Fruit fly (Drosophila melanogaster) whole organism, embryonic: ENCODE results near the gene CG10962.
A peak's percentile ranks its signal among the peaks of the same experiment; 100 is the strongest.

ENCODE experiments used
- Adf1 ChIP-seq: fragments of 200-800 bp; sonication (Bioruptor generic); IDR thresholded peaks from 2 replicates; pipeline ENCODE4 v1.3.6; 2022; ENCODE audit warnings: missing biosample characterization, missing genetic modification characterization
- Asciz ChIP-seq: fragments of 200-800 bp; sonication (Bioruptor generic); optimal IDR thresholded peaks from 2 replicates; lab custom pipeline; 2017; ENCODE audit warnings: missing biosample characterization, mild to moderate bottlenecking, missing genetic modification characterization, missing genetic modification reagents
- Blimp-1 ChIP-seq: fragments of 200-800 bp; sonication (Bioruptor generic); optimal IDR thresholded peaks from 3 replicates; lab custom pipeline; 2018; ENCODE audit warnings: missing biosample characterization, missing genetic modification characterization, mild to moderate bottlenecking, moderate library complexity, missing genetic modification reagents
- CG10147 ChIP-seq: fragments of 200-800 bp; sonication (Bioruptor generic); optimal IDR thresholded peaks from 2 replicates; lab custom pipeline; 2019; ENCODE audit warnings: missing biosample characterization, mild to moderate bottlenecking, missing genetic modification characterization, moderate library complexity
- CG12155 ChIP-seq: fragments of 200-800 bp; sonication (Bioruptor generic); optimal IDR thresholded peaks from 3 replicates; lab custom pipeline; 2016; ENCODE audit warnings: missing biosample characterization, missing genetic modification characterization
- CG12219 ChIP-seq: fragments of 200-800 bp; sonication (Bioruptor generic); optimal IDR thresholded peaks from 3 replicates; lab custom pipeline; 2018; ENCODE audit warnings: missing biosample characterization, mild to moderate bottlenecking, missing genetic modification characterization
- CG14050 ChIP-seq: fragments of 200-800 bp; sonication (Bioruptor generic); IDR thresholded peaks from 3 replicates; pipeline ENCODE4 v1.3.6; 2022; ENCODE audit warnings: missing biosample characterization, missing genetic modification characterization
- CG14667 ChIP-seq: fragments of 200-800 bp; sonication (Bioruptor generic); IDR thresholded peaks from 2 replicates; pipeline ENCODE4 v1.3.6; 2022; ENCODE audit warnings: missing biosample characterization, missing genetic modification characterization
- CG17328 ChIP-seq: fragments of 200-800 bp; sonication (Bioruptor generic); IDR thresholded peaks from 2 replicates; pipeline ENCODE4 v1.3.6; 2022; ENCODE audit warnings: missing biosample characterization, missing genetic modification characterization
- CG2202 ChIP-seq: fragments of 200-800 bp; sonication (Bioruptor generic); optimal IDR thresholded peaks from 2 replicates; lab custom pipeline; 2018; ENCODE audit warnings: missing biosample characterization, mild to moderate bottlenecking, missing genetic modification characterization
- CG31388 ChIP-seq: fragments of 200-800 bp; sonication (Bioruptor generic); optimal IDR thresholded peaks from 2 replicates; lab custom pipeline; 2016; ENCODE audit warnings: missing biosample characterization, missing genetic modification characterization
- CG3838 ChIP-seq: fragments of 200-800 bp; sonication (Bioruptor generic); optimal IDR thresholded peaks from 3 replicates; lab custom pipeline; 2016; ENCODE audit warnings: missing biosample characterization, missing genetic modification characterization
- CG3995 ChIP-seq: fragments of 200-800 bp; sonication (Bioruptor generic); optimal IDR thresholded peaks from 3 replicates; lab custom pipeline; 2016; ENCODE audit warnings: missing biosample characterization, missing genetic modification characterization
- CG4328 ChIP-seq: fragments of 200-800 bp; sonication (Bioruptor generic); optimal IDR thresholded peaks from 3 replicates; lab custom pipeline; 2017; ENCODE audit warnings: missing biosample characterization, missing genetic modification reagents, missing genetic modification characterization
- CG6254 ChIP-seq: fragments of 200-800 bp; sonication (Bioruptor generic); optimal IDR thresholded peaks from 3 replicates; lab custom pipeline; 2017; ENCODE audit warnings: mild to moderate bottlenecking, missing biosample characterization, missing genetic modification reagents, missing genetic modification characterization
- CG7786 ChIP-seq: fragments of 200-800 bp; sonication (Bioruptor generic); optimal IDR thresholded peaks from 2 replicates; lab custom pipeline; 2016; ENCODE audit warnings: missing biosample characterization, missing genetic modification characterization
- CG8359 ChIP-seq: fragments of 200-800 bp; sonication (Bioruptor generic); optimal IDR thresholded peaks from 2 replicates; lab custom pipeline; 2017; ENCODE audit warnings: missing biosample characterization, mild to moderate bottlenecking, missing genetic modification characterization, borderline replicate concordance
- CG9609 ChIP-seq: fragments of 200-800 bp; sonication (Bioruptor generic); optimal IDR thresholded peaks from 3 replicates; lab custom pipeline; 2016; ENCODE audit warnings: missing biosample characterization, missing genetic modification characterization
- CG9797 ChIP-seq: fragments of 200-800 bp; sonication (Bioruptor generic); optimal IDR thresholded peaks from 3 replicates; lab custom pipeline; 2018; ENCODE audit warnings: missing biosample characterization, mild to moderate bottlenecking, missing genetic modification characterization
- Camta ChIP-seq: fragments of 200-800 bp; sonication (Bioruptor generic); optimal IDR thresholded peaks from 2 replicates; lab custom pipeline; 2016; ENCODE audit warnings: missing biosample characterization, missing genetic modification characterization
- CoRest ChIP-seq: fragments of 200-800 bp; sonication (Bioruptor generic); optimal IDR thresholded peaks from 3 replicates; lab custom pipeline; 2018; ENCODE audit warnings: missing biosample characterization, mild to moderate bottlenecking, missing genetic modification characterization, moderate library complexity
- Dip2 ChIP-seq: fragments of 200-800 bp; sonication (Bioruptor generic); IDR thresholded peaks from 2 replicates; pipeline ENCODE4 v1.3.6; 2022; ENCODE audit warnings: missing biosample characterization, missing genetic modification characterization
- Dip3 ChIP-seq: fragments of 200-800 bp; sonication (Bioruptor generic); optimal IDR thresholded peaks from 3 replicates; lab custom pipeline; 2016; ENCODE audit warnings: missing biosample characterization, missing genetic modification characterization
- Doc2 ChIP-seq: fragments of 200-800 bp; sonication (Bioruptor generic); IDR thresholded peaks from 2 replicates; pipeline ENCODE4 v1.3.6; 2022; ENCODE audit warnings: missing biosample characterization, missing genetic modification characterization
- Gsc ChIP-seq: fragments of 200-800 bp; sonication (Bioruptor generic); IDR thresholded peaks from 2 replicates; pipeline ENCODE4 v1.3.6; 2022; ENCODE audit warnings: missing biosample characterization, missing genetic modification characterization
- HLH3B ChIP-seq: fragments of 200-800 bp; sonication (Bioruptor generic); IDR thresholded peaks from 2 replicates; pipeline ENCODE4 v1.3.6; 2022; ENCODE audit warnings: missing biosample characterization, missing genetic modification characterization
- HLH4C ChIP-seq: fragments of 200-800 bp; sonication (Bioruptor generic); IDR thresholded peaks from 3 replicates; pipeline ENCODE4 v1.3.6; 2022; ENCODE audit warnings: missing biosample characterization, missing genetic modification characterization; ENCODE audit not compliant: partially characterized antibody
- Hr78 ChIP-seq, 2 experiments: fragments of 200-800 bp in 1 of 2; fragments of >200 bp in 1 of 2; sonication (Bioruptor generic) in 1 of 2; optimal IDR thresholded peaks; 2 replicates each; lab custom pipeline; 2017 to 2019; ENCODE audit warnings: missing biosample characterization in 2 of 2, missing genetic modification characterization in 2 of 2, mild to moderate bottlenecking in 1 of 2, moderate library complexity in 1 of 2
- MESR4 ChIP-seq: fragments of 200-800 bp; sonication (Bioruptor generic); optimal IDR thresholded peaks from 2 replicates; lab custom pipeline; 2018; ENCODE audit warnings: missing biosample characterization, mild to moderate bottlenecking, missing genetic modification characterization, moderate library complexity
- Meics ChIP-seq: fragments of 200-800 bp; sonication (Bioruptor generic); optimal IDR thresholded peaks from 2 replicates; lab custom pipeline; 2017; ENCODE audit warnings: missing biosample characterization, mild to moderate bottlenecking, missing genetic modification characterization
- Trl ChIP-seq, 3 experiments: fragments of >200 bp in 2 of 3; fragments of 200-800 bp in 1 of 3; sonication (Bioruptor generic) in 1 of 3; optimal IDR thresholded peaks; 2 replicates in 1 of 3; 3 replicates in 2 of 3; lab custom pipeline; 2016 to 2017; ENCODE audit warnings: missing biosample characterization in 1 of 3, missing genetic modification characterization in 1 of 3
- Usf ChIP-seq: fragments of 200-800 bp; sonication (Bioruptor generic); optimal IDR thresholded peaks from 2 replicates; lab custom pipeline; 2017; ENCODE audit warnings: missing genotype, missing biosample characterization, missing genetic modification characterization
- Xbp1 ChIP-seq: fragments of 200-800 bp; sonication (Bioruptor generic); optimal IDR thresholded peaks from 3 replicates; lab custom pipeline; 2016; ENCODE audit warnings: missing biosample characterization, mild to moderate bottlenecking, missing genetic modification characterization
- bsh ChIP-seq, 2 experiments: fragments of 200-800 bp; sonication (Bioruptor generic); optimal IDR thresholded peaks; 2 replicates each; lab custom pipeline; 2017 to 2018; ENCODE audit warnings: mild to moderate bottlenecking in 2 of 2, missing biosample characterization in 2 of 2, missing genetic modification characterization in 2 of 2, moderate library complexity in 1 of 2
- cas ChIP-seq: fragments of 200-800 bp; sonication (Bioruptor generic); IDR thresholded peaks from 2 replicates; pipeline ENCODE4 v1.3.6; 2022; ENCODE audit warnings: missing biosample characterization, missing genetic modification characterization
- chn ChIP-seq: fragments of 200-800 bp; sonication (Bioruptor generic); optimal IDR thresholded peaks from 2 replicates; lab custom pipeline; 2016; ENCODE audit warnings: missing biosample characterization, missing genetic modification characterization
- danr ChIP-seq: fragments of 200-800 bp; sonication (Bioruptor generic); IDR thresholded peaks from 2 replicates; pipeline ENCODE4 v1.3.6; 2022; ENCODE audit warnings: missing biosample characterization, missing genetic modification characterization
- fu2 ChIP-seq: fragments of 200-800 bp; sonication (Bioruptor generic); optimal IDR thresholded peaks from 2 replicates; lab custom pipeline; 2016; ENCODE audit warnings: missing biosample characterization, missing genetic modification characterization
- inv ChIP-seq: fragments of 200-800 bp; sonication (Bioruptor generic); IDR thresholded peaks from 2 replicates; pipeline ENCODE4 v1.3.6; 2022; ENCODE audit warnings: missing biosample characterization, missing genetic modification characterization; ENCODE audit not compliant: partially characterized antibody
- jigr1 ChIP-seq: fragments of 200-800 bp; sonication (Bioruptor generic); IDR thresholded peaks from 3 replicates; pipeline ENCODE4 v1.3.6; 2022; ENCODE audit warnings: missing biosample characterization, missing genetic modification characterization
- klu ChIP-seq: fragments of 200-800 bp; sonication (Bioruptor generic); IDR thresholded peaks from 2 replicates; pipeline ENCODE4 v1.3.6; 2022; ENCODE audit warnings: missing biosample characterization, missing genetic modification characterization
- lilli ChIP-seq: fragments of 200-800 bp; sonication (Bioruptor generic); optimal IDR thresholded peaks from 3 replicates; lab custom pipeline; 2016; ENCODE audit warnings: missing biosample characterization, missing genetic modification characterization
- lola ChIP-seq, 3 experiments: fragments of >200 bp in 2 of 3; fragments of 200-800 bp in 1 of 3; sonication (Bioruptor generic) in 1 of 3; optimal IDR thresholded peaks; 2 replicates each; lab custom pipeline; 2017 to 2019; ENCODE audit warnings: missing biosample characterization in 3 of 3, missing genetic modification characterization in 3 of 3, mild to moderate bottlenecking in 1 of 3, moderate library complexity in 1 of 3
- nerfin-1 ChIP-seq: fragments of 200-800 bp; sonication (Bioruptor generic); optimal IDR thresholded peaks from 3 replicates; lab custom pipeline; 2019; ENCODE audit warnings: missing biosample characterization, mild to moderate bottlenecking, missing genetic modification characterization, moderate library complexity
- p53 ChIP-seq: fragments of 200-800 bp; sonication (Bioruptor generic); optimal IDR thresholded peaks from 2 replicates; lab custom pipeline; 2016; ENCODE audit warnings: missing biosample characterization, missing genetic modification characterization
- seq ChIP-seq: fragments of 200-800 bp; sonication (Bioruptor generic); IDR thresholded peaks from 2 replicates; pipeline ENCODE4 v1.3.6; 2022; ENCODE audit warnings: missing biosample characterization, missing genetic modification characterization
- slp2 ChIP-seq: fragments of 200-800 bp; sonication (Bioruptor generic); optimal IDR thresholded peaks from 2 replicates; lab custom pipeline; 2016; ENCODE audit warnings: missing biosample characterization, missing genetic modification characterization
- tgo ChIP-seq: fragments of 200-800 bp; sonication (Bioruptor generic); IDR thresholded peaks from 3 replicates; pipeline ENCODE4 v1.3.6; 2022; ENCODE audit warnings: missing biosample characterization, missing genetic modification characterization
- trh ChIP-seq: fragments of 200-800 bp; sonication (Bioruptor generic); optimal IDR thresholded peaks from 2 replicates; lab custom pipeline; 2016; ENCODE audit warnings: missing biosample characterization, missing genetic modification characterization
- twi ChIP-seq: fragments of 200-800 bp; optimal IDR thresholded peaks from 2 replicates; lab custom pipeline; 2019; ENCODE audit warnings: missing biosample characterization, mild to moderate bottlenecking, missing genetic modification characterization, moderate library complexity

CG10962 gene

dm6 chrX:8974203-8974602 lies at the start of gene CG10962 (continued):
- TF ChIP-seq cas (GFP tag; lab: Robert Waterston, UW), result peak; percentile 65; the same call in 1 of the 2 replicates
- peak; percentile 35 for TF ChIP-seq CG12155
- peak; percentile 70 for TF ChIP-seq danr (GFP tag; lab: Robert Waterston, UW)
- peak; percentile 38 for TF ChIP-seq Dip3 (GFP tag; lab: Kevin White, UChicago)
- TF ChIP-seq chn (GFP tag; lab: Kevin White, UChicago), result peak; percentile 32
- peak; percentile 88 for TF ChIP-seq Xbp1 (GFP tag; lab: Kevin White, UChicago)
- peak in 1 of 2 experiments; percentile 31 for TF ChIP-seq Hr78 (GFP tag; optimal IDR thresholded peaks at IDR 0.05; lab: Kevin White, UChicago)
- no peak for TF ChIP-seq p53 (GFP tag; lab: Kevin White, UChicago)
- TF ChIP-seq CG9797 (GFP tag; lab: Kevin White, UChicago), result no peak
- TF ChIP-seq CG8359 (GFP tag; lab: Kevin White, UChicago), result peak; percentile 27
- peak; percentile 9 for TF ChIP-seq trh (GFP tag; lab: Kevin White, UChicago)
- no peak for TF ChIP-seq CG3838
- no peak for TF ChIP-seq Doc2 (GFP tag; lab: Robert Waterston, UW)
- peak; percentile 53 for TF ChIP-seq Meics (GFP tag; lab: Kevin White, UChicago)
- TF ChIP-seq CG6254 (GFP tag; lab: Kevin White, UChicago), result no peak
- TF ChIP-seq tgo, result peak; percentile 72
- TF ChIP-seq CG9609 (GFP tag; lab: Kevin White, UChicago), result peak; percentile 43
- TF ChIP-seq CG4328 (GFP tag; lab: Kevin White, UChicago), result no peak
- no peak for TF ChIP-seq Dip2 (GFP tag; lab: Robert Waterston, UW)
- TF ChIP-seq bsh (GFP tag; optimal IDR thresholded peaks at IDR 0.05; lab: Kevin White, UChicago), result no peak
- TF ChIP-seq CG17328 (GFP tag; lab: Robert Waterston, UW), result peak; percentile 79; the same call in 1 of the 2 replicates
- TF ChIP-seq CG10147 (GFP tag; lab: Kevin White, UChicago), result no peak
- peak; percentile 59 for TF ChIP-seq CG14050 (GFP tag; lab: Robert Waterston, UW)
- TF ChIP-seq CG12219 (GFP tag; lab: Kevin White, UChicago), result peak; percentile 54
- no peak for TF ChIP-seq klu (GFP tag; lab: Robert Waterston, UW)
- peak; percentile 44 for TF ChIP-seq CG7786 (GFP tag; lab: Kevin White, UChicago)
- 0 out of 3 replicates have a peak, but pooled peaks have one; percentile 29 for TF ChIP-seq jigr1 (GFP tag; lab: Robert Waterston, UW)
- no peak for TF ChIP-seq Blimp-1
- no peak for TF ChIP-seq HLH4C (GFP tag; lab: Robert Waterston, UW)
- peak; percentile 2 to 31 for TF ChIP-seq Trl (optimal IDR thresholded peaks at IDR 0.05; lab: Kevin White, UChicago)
- peak; percentile 36 for TF ChIP-seq Trl (GFP tag; optimal IDR thresholded peaks at IDR 0.05; lab: Kevin White, UChicago)
- peak; percentile 40 for TF ChIP-seq Asciz (GFP tag; lab: Kevin White, UChicago)
- no peak for TF ChIP-seq inv (GFP tag; lab: Robert Waterston, UW)
- TF ChIP-seq twi (tag; lab: Kevin White, UChicago), result no peak
- peak; percentile 48 for TF ChIP-seq Adf1 (GFP tag; lab: Robert Waterston, UW)
- TF ChIP-seq CG3995, result no peak
- no peak for TF ChIP-seq CG2202 (tag; lab: Kevin White, UChicago)
- peak; percentile 18 for TF ChIP-seq slp2
- TF ChIP-seq Gsc, result no peak
- peak; percentile 79 for TF ChIP-seq lilli
- TF ChIP-seq CG31388 (GFP tag; lab: Kevin White, UChicago), result no peak
- TF ChIP-seq MESR4 (GFP tag; lab: Kevin White, UChicago), result no peak
- peak; percentile 23 for TF ChIP-seq fu2 (GFP tag; lab: Kevin White, UChicago)
- TF ChIP-seq HLH3B (GFP tag; lab: Robert Waterston, UW), result peak; percentile 71
- no peak for TF ChIP-seq Usf
- peak; percentile 51; the same call in 1 of the 2 replicates for TF ChIP-seq CG14667 (GFP tag; lab: Robert Waterston, UW)
- peak; percentile 70 for TF ChIP-seq seq (GFP tag; lab: Robert Waterston, UW)
- peak; percentile 68 for TF ChIP-seq CoRest (tag; lab: Kevin White, UChicago)
- no peak for TF ChIP-seq lola (GFP tag; optimal IDR thresholded peaks at IDR 0.05; lab: Kevin White, UChicago)
- no peak for TF ChIP-seq nerfin-1 (tag; lab: Kevin White, UChicago)
- no peak for TF ChIP-seq Camta (GFP tag; lab: Kevin White, UChicago)
